Fruit fly (Drosophila melanogaster) whole organism, embryonic: ENCODE measurements around the gene CG42876.

Experiments
- Awh ChIP-seq: fragments of 200-800 bp; sonication (Bioruptor generic); IDR thresholded peaks from 2 replicates; pipeline ENCODE4, ENCODE4 v1.3.6; 2022; ENCODE audit warnings: missing biosample characterization, missing genetic modification characterization
- B-H1 ChIP-seq: fragments of 200-800 bp; sonication (Bioruptor generic); IDR thresholded peaks from 3 replicates; pipeline ENCODE4 v1.3.6; 2022; ENCODE audit warnings: missing biosample characterization, missing genetic modification characterization
- CG10565 ChIP-seq: fragments of 200-800 bp; sonication (Bioruptor generic); optimal IDR thresholded peaks from 3 replicates; lab custom pipeline; 2016; ENCODE audit warnings: missing biosample characterization, mild to moderate bottlenecking, missing genetic modification characterization
- CG13287 ChIP-seq: fragments of 200-800 bp; sonication (Bioruptor generic); IDR thresholded peaks from 2 replicates; pipeline ENCODE4 v1.3.6; 2022; ENCODE audit warnings: missing biosample characterization, missing genetic modification characterization; ENCODE audit not compliant: partially characterized antibody
- CG18476 ChIP-seq: fragments of 200-800 bp; sonication (Bioruptor generic); optimal IDR thresholded peaks from 2 replicates; lab custom pipeline; 2016; ENCODE audit warnings: missing biosample characterization, mild to moderate bottlenecking, missing genetic modification characterization
- CG2202 ChIP-seq: fragments of 200-800 bp; sonication (Bioruptor generic); optimal IDR thresholded peaks from 2 replicates; lab custom pipeline; 2018; ENCODE audit warnings: missing biosample characterization, mild to moderate bottlenecking, missing genetic modification characterization
- Meics ChIP-seq: fragments of 200-800 bp; sonication (Bioruptor generic); optimal IDR thresholded peaks from 2 replicates; lab custom pipeline; 2017; ENCODE audit warnings: missing biosample characterization, mild to moderate bottlenecking, missing genetic modification characterization
- dan ChIP-seq: fragments of 200-800 bp; sonication (Bioruptor generic); IDR thresholded peaks from 2 replicates; pipeline ENCODE4 v1.3.6; 2022; ENCODE audit warnings: missing biosample characterization, missing genetic modification characterization
- dati ChIP-seq: fragments of 200-800 bp; sonication (Bioruptor generic); IDR thresholded peaks from 2 replicates; pipeline ENCODE4 v1.3.6; 2022; ENCODE audit warnings: missing biosample characterization, missing genetic modification characterization
- gt ChIP-seq: fragments of 200-800 bp; sonication (Bioruptor generic); IDR thresholded peaks from 2 replicates; pipeline ENCODE4 v1.3.6; 2022; ENCODE audit warnings: missing biosample characterization, missing genetic modification characterization
- nmo ChIP-seq: fragments of 200-800 bp; sonication (Bioruptor generic); optimal IDR thresholded peaks from 2 replicates; lab custom pipeline; 2018; ENCODE audit warnings: missing biosample characterization, mild to moderate bottlenecking, missing genetic modification characterization, moderate library complexity

DNA sequence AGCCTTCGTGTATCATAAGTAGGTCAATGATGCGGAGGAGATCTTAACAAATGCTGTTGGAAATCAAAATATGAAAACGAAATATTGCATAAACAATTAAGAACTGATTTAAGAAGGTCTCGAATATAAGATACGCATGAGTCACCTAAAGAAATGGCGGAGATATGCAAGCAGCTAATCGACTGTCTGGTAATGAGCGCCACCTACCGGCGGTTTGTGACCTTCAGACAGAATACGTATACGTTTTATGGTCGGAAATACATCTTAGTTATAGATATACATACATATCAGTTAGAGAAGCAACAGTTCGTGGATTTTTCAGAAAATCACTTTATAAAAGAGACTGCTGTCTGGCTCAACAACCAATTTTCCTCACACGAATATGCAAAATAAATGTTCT, 28.9 kb downstream of the CG42876 start:
- TF ChIP-seq dati (no peak), Awh (GFP tag; lab: Robert Waterston, UW) (no peak), dan (GFP tag; lab: Robert Waterston, UW) (no peak), Meics (GFP tag; lab: Kevin White, UChicago) (no peak), nmo (GFP tag; lab: Kevin White, UChicago) (no peak), gt (no peak), CG2202 (tag; lab: Kevin White, UChicago) (no peak), CG13287 (GFP tag; lab: Robert Waterston, UW) (no peak), B-H1 (GFP tag; lab: Robert Waterston, UW) (no peak), CG10565 (no peak), CG18476 (GFP tag; lab: Kevin White, UChicago) (no peak)
